Worm (Caenorhabditis elegans) whole organism, L1 larva: ENCODE data around the gene Y36E3A.2.

Experiments used
- alr-1 ChIP-seq: fragments of 200-800 bp; sonication (Bioruptor generic); optimal IDR thresholded peaks from 2 replicates; lab custom pipeline; 2018; ENCODE audit warnings: borderline replicate concordance, mild to moderate bottlenecking, missing genetic modification characterization, missing compliant biosample characterization
- ama-1 ChIP-seq: fragments of 150-350 bp; optimal IDR thresholded peaks from 2 replicates; lab custom pipeline; 2014
- ceh-82 ChIP-seq, 3 experiments: fragments of 150-350 bp in 1 of 3; sonication (generic microtip) in 2 of 3; optimal IDR thresholded peaks; 2 replicates each; lab custom pipeline; 2014 to 2017; ENCODE audit warnings: missing biosample characterization in 3 of 3, missing genetic modification characterization in 3 of 3
- ceh-90 ChIP-seq: sonication (generic microtip); optimal IDR thresholded peaks from 2 replicates; lab custom pipeline; 2016; ENCODE audit warnings: missing genetic modification characterization, missing compliant biosample characterization
- ces-1 ChIP-seq: fragments of 150-350 bp; optimal IDR thresholded peaks from 2 replicates; lab custom pipeline; 2014; ENCODE audit warnings: missing biosample characterization, missing genetic modification reagents, missing genetic modification characterization
- elt-2 ChIP-seq: sonication (generic microtip); optimal IDR thresholded peaks from 2 replicates; lab custom pipeline; 2016; ENCODE audit warnings: missing genetic modification characterization, mild to moderate bottlenecking, inconsistent platforms, missing compliant biosample characterization, missing genetic modification reagents
- lsy-2 ChIP-seq, 2 experiments: fragments of 150-350 bp; optimal IDR thresholded peaks; 2 replicates each; lab custom pipeline; 2014; ENCODE audit warnings: missing biosample characterization in 2 of 2, missing genetic modification characterization in 2 of 2
- nhr-20 ChIP-seq: sonication (generic microtip); optimal IDR thresholded peaks from 2 replicates; lab custom pipeline; 2016; ENCODE audit warnings: mild to moderate bottlenecking, missing genetic modification characterization, missing compliant biosample characterization
- pqm-1 ChIP-seq: sonication (generic microtip); optimal IDR thresholded peaks from 3 replicates; lab custom pipeline; 2017; ENCODE audit warnings: missing biosample characterization, missing genetic modification characterization
- rnt-1 ChIP-seq: sonication (generic microtip); optimal IDR thresholded peaks from 2 replicates; lab custom pipeline; 2016; ENCODE audit warnings: mild to moderate bottlenecking, missing genetic modification characterization, moderate library complexity, missing compliant biosample characterization
- snpc-4 ChIP-seq: fragments of 150-350 bp; optimal IDR thresholded peaks from 2 replicates; lab custom pipeline; 2014; ENCODE audit warnings: missing biosample characterization, missing genetic modification characterization
- unc-62 ChIP-seq: fragments of 150-350 bp; optimal IDR thresholded peaks from 2 replicates; lab custom pipeline; 2014; ENCODE audit warnings: missing biosample characterization, missing genetic modification reagents, missing genetic modification characterization

DNA sequence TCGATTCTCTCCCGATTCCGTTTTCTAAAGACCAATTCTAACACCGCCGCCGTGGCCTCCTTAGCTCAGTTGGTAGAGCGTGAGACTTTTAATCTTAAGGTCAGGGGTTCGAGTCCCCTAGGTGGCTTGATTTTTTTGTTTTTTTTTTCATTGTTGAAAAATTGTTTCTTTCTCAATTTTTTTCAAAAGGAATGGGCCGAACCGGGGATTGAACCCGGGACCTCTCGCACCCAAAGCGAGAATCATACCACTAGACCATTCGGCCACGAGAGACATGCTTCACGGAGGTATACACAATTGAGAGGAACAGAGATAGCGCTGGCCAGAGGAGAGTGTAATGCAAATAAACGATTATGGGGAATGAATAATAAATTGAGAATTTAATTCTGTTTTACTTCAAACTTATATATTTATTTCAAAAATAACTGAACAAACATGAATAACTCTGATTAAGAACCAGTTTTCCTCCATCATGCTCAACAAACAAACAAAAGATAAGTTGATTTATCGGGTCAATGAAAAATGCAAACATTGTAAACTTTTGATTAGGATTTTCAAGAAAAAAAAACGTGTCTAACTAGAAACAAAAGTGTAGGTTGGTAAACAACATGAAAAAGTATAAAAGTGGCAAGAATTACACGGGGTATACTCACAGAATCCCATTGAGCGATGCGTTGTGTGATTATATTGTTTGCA, 39.3 kb downstream of the Y36E3A.2 start, which contains the start of gene pqn-71:
- TF ChIP-seq ama-1 (no peak), alr-1 (tag; lab: Kevin White, UChicago) (no peak), ces-1 (GFP tag; lab: Kevin White, UChicago) (no peak), pqm-1 (tag; lab: Kevin White, UChicago) (no peak), unc-62 (no peak), ceh-90 (tag; lab: Kevin White, UChicago) (peak; percentile 25), lsy-2 (tag; optimal IDR thresholded peaks at IDR 0.05; lab: Kevin White, UChicago) (no peak), snpc-4 (peak; percentile 55), rnt-1 (tag; lab: Kevin White, UChicago) (peak; percentile 56), ceh-82 (tag; optimal IDR thresholded peaks at IDR 0.05; lab: Kevin White, UChicago) (peak; percentile 41 to 65 (median 50)), nhr-20 (peak; percentile 85), elt-2 (tag; lab: Kevin White, UChicago) (peak; percentile 83)
